Fruit fly (Drosophila melanogaster): Measurements from ENCODE around the gene ninaA.

The ninaA gene

dm6 chr2L:845341-846004, 31.6 kb upstream of the ninaA start (continued):
- TF ChIP-seq H15 (GFP tag; IDR thresholded peaks at IDR 0.05) = peak; percentile 87
- peak; percentile 75 for TF ChIP-seq BtbVII (GFP tag; optimal IDR thresholded peaks at IDR 0.05)
- peak; percentile 91 for TF ChIP-seq jumu (GFP tag; optimal IDR thresholded peaks at IDR 0.05)
- peak; percentile 80 for TF ChIP-seq Atf-2 (GFP tag; optimal IDR thresholded peaks at IDR 0.05)
- peak; percentile 65 for TF ChIP-seq Fer2 (tag; optimal IDR thresholded peaks at IDR 0.05)
- no peak for TF ChIP-seq Neu2 (GFP tag; optimal IDR thresholded peaks at IDR 0.05; ENCODE audit: borderline replicate concordance)
- peak; percentile 56 for TF ChIP-seq CG16815 (GFP tag; optimal IDR thresholded peaks at IDR 0.05)
- TF ChIP-seq zfh1 (GFP tag; IDR thresholded peaks at IDR 0.05) = peak; percentile 91
- TF ChIP-seq fru (optimal IDR thresholded peaks at IDR 0.05) = no peak
- no peak for TF ChIP-seq CG42726 (GFP tag; IDR thresholded peaks at IDR 0.05; ENCODE audit: partially characterized antibody)
- TF ChIP-seq CG32767 (GFP tag; IDR thresholded peaks at IDR 0.05) = peak; percentile 83
- TF ChIP-seq sens (GFP tag) = peak; percentile 96
- peak; percentile 85 for TF ChIP-seq B-H1 (GFP tag; IDR thresholded peaks at IDR 0.05)
- peak; percentile 85 for TF ChIP-seq otp (GFP tag; IDR thresholded peaks at IDR 0.05)
- peak; percentile 87 for TF ChIP-seq Awh (GFP tag; IDR thresholded peaks at IDR 0.05)
- peak; percentile 63 for TF ChIP-seq CG4360 (GFP tag; IDR thresholded peaks at IDR 0.05)
- peak; percentile 92 for TF ChIP-seq Dbx (GFP tag; IDR thresholded peaks at IDR 0.05)
- TF ChIP-seq CG1602 (GFP tag; optimal IDR thresholded peaks at IDR 0.05) = peak; percentile 75
- TF ChIP-seq ase (GFP tag; IDR thresholded peaks at IDR 0.05) = peak; percentile 91
- peak; percentile 82 for TF ChIP-seq CG6813 (GFP tag; optimal IDR thresholded peaks at IDR 0.05)
- peak; percentile 84 for TF ChIP-seq Dek (tag; optimal IDR thresholded peaks at IDR 0.05)
- peak; percentile 92 for TF ChIP-seq CG12659 (GFP tag; optimal IDR thresholded peaks at IDR 0.05)
- peak; percentile 89 for TF ChIP-seq chm (GFP tag; IDR thresholded peaks at IDR 0.05)
- TF ChIP-seq h (optimal IDR thresholded peaks at IDR 0.05) = no peak
- peak; percentile 74 for TF ChIP-seq CG6254 (GFP tag; optimal IDR thresholded peaks at IDR 0.05)
- peak; percentile 74 for TF ChIP-seq maf-S (GFP tag; optimal IDR thresholded peaks at IDR 0.05)
- no peak for TF ChIP-seq CG6791 (GFP tag; IDR thresholded peaks at IDR 0.05; ENCODE audit: partially characterized antibody)
- peak; percentile 85 for TF ChIP-seq shn (GFP tag; optimal IDR thresholded peaks at IDR 0.05)
- peak; percentile 83 for TF ChIP-seq Aef1 (GFP tag; IDR thresholded peaks at IDR 0.05)
- peak; percentile 81 for TF ChIP-seq wdn (GFP tag; IDR thresholded peaks at IDR 0.05)
- peak in 1 of 2 experiments; percentile 30 for TF ChIP-seq insv (GFP tag; optimal IDR thresholded peaks at IDR 0.05)
- TF ChIP-seq Stat92E (GFP tag; optimal IDR thresholded peaks at IDR 0.05) = no peak
- TF ChIP-seq CG16863 (GFP tag; optimal IDR thresholded peaks at IDR 0.05) = peak; percentile 88
- no peak for TF ChIP-seq prd (optimal IDR thresholded peaks at IDR 0.05)
- peak; percentile 91 for TF ChIP-seq prd (GFP tag; IDR thresholded peaks at IDR 0.05)
- TF ChIP-seq CG5180 (GFP tag; optimal IDR thresholded peaks at IDR 0.05) = peak; percentile 77
- TF ChIP-seq NC2β (GFP tag; optimal IDR thresholded peaks at IDR 0.05) = peak; percentile 59
- peak; percentile 84 for TF ChIP-seq CG17385 (GFP tag; optimal IDR thresholded peaks at IDR 0.05)
- TF ChIP-seq odd (GFP tag; optimal IDR thresholded peaks at IDR 0.05) = peak; percentile 78
- TF ChIP-seq luna (GFP tag; optimal IDR thresholded peaks at IDR 0.05) = peak; percentile 26
- TF ChIP-seq CG12155 (GFP tag; optimal IDR thresholded peaks at IDR 0.05) = peak; percentile 79
- TF ChIP-seq CG18476 (GFP tag; optimal IDR thresholded peaks at IDR 0.05) = peak; percentile 66
- TF ChIP-seq hbn (GFP tag; IDR thresholded peaks at IDR 0.05; ENCODE audit: partially characterized antibody) = no peak
- TF ChIP-seq Kr (GFP tag; optimal IDR thresholded peaks at IDR 0.05) = no peak
- TF ChIP-seq CG31388 (GFP tag; optimal IDR thresholded peaks at IDR 0.05) = peak; percentile 57
- TF ChIP-seq bowl (GFP tag; IDR thresholded peaks at IDR 0.05) = peak; percentile 66; the same call in 1 of the 2 replicates
- peak; percentile 90 for TF ChIP-seq Xbp1 (GFP tag; optimal IDR thresholded peaks at IDR 0.05)
- TF ChIP-seq CG4282 (GFP tag; optimal IDR thresholded peaks at IDR 0.05) = peak; percentile 21
- peak; percentile 88 for TF ChIP-seq tx (GFP tag; optimal IDR thresholded peaks at IDR 0.05)
- peak; percentile 83 for TF ChIP-seq Hsf (GFP tag; optimal IDR thresholded peaks at IDR 0.05)
- TF ChIP-seq Ravus (GFP tag; IDR thresholded peaks at IDR 0.05) = peak; percentile 73

Data from whole organism, embryonic.